Worm (Caenorhabditis elegans) whole organism, young adult: ENCODE measurements around the gene bre-5.

ENCODE experiments used
- B0035.1 ChIP-seq: sonication (generic microtip); optimal IDR thresholded peaks from 2 replicates; lab custom pipeline; 2016; ENCODE audit warnings: missing genetic modification characterization, mild to moderate bottlenecking, missing compliant biosample characterization, missing genotype, missing genetic modification reagents
- B0336.3 ChIP-seq: fragments of 200-800 bp; sonication (Bioruptor generic); IDR thresholded peaks from 2 replicates; pipeline ENCODE4 v1.3.6; 2022; ENCODE audit warnings: missing genetic modification characterization, missing compliant biosample characterization
- D2030.7 ChIP-seq: fragments of 200-800 bp; sonication (Bioruptor generic); IDR thresholded peaks from 2 replicates; pipeline ENCODE4 v1.3.6; 2022; ENCODE audit warnings: missing genetic modification reagents, missing genetic modification characterization, missing compliant biosample characterization
- F10E7.11 ChIP-seq: sonication (generic microtip); optimal IDR thresholded peaks from 2 replicates; lab custom pipeline; 2017; ENCODE audit warnings: mild to moderate bottlenecking, missing genetic modification characterization, moderate library complexity, missing compliant biosample characterization
- F33H1.4 ChIP-seq: fragments of 200-800 bp; sonication (Bioruptor generic); IDR thresholded peaks from 2 replicates; pipeline ENCODE4 v1.3.6; 2022; ENCODE audit warnings: missing genetic modification reagents, missing genetic modification characterization, missing compliant biosample characterization
- F57A8.1 ChIP-seq: fragments of 200-800 bp; sonication (Bioruptor generic); optimal IDR thresholded peaks from 2 replicates; lab custom pipeline; 2018; ENCODE audit warnings: mild to moderate bottlenecking, missing genetic modification characterization, moderate library complexity, missing compliant biosample characterization
- T07F8.4 ChIP-seq: sonication (generic microtip); optimal IDR thresholded peaks from 2 replicates; lab custom pipeline; 2016; ENCODE audit warnings: mild to moderate bottlenecking, missing genetic modification characterization, moderate library complexity, missing compliant biosample characterization
- T26A5.8 ChIP-seq: sonication (generic microtip); optimal IDR thresholded peaks from 2 replicates; lab custom pipeline; 2016; ENCODE audit warnings: missing genetic modification characterization, missing compliant biosample characterization
- Y67H2A.10 ChIP-seq: fragments of 200-800 bp; sonication (Bioruptor generic); conservative IDR thresholded peaks from 2 replicates; pipeline ENCODE4 v1.3.6; 2022; ENCODE audit warnings: missing genetic modification reagents, missing genetic modification characterization, missing compliant biosample characterization
- Y79H2A.3 ChIP-seq: fragments of 200-800 bp; sonication (Bioruptor generic); conservative IDR thresholded peaks from 2 replicates; pipeline ENCODE4 v1.3.6; 2022; ENCODE audit warnings: missing genetic modification reagents, missing genetic modification characterization, missing compliant biosample characterization
- ama-1 ChIP-seq, 3 experiments: fragments of 150-350 bp in 1 of 3; sonication (generic microtip) in 2 of 3; optimal IDR thresholded peaks; 2 replicates each; lab custom pipeline; 2014 to 2018; ENCODE audit warnings: missing biosample characterization in 2 of 3, missing genetic modification characterization in 2 of 3, missing genetic modification reagents in 2 of 3
- attf-3 ChIP-seq: fragments of 200-800 bp; sonication (Bioruptor generic); conservative IDR thresholded peaks from 2 replicates; pipeline ENCODE4 v1.3.6; 2022; ENCODE audit warnings: missing genetic modification reagents, missing genetic modification characterization, missing compliant biosample characterization
- cebp-1 ChIP-seq, 2 experiments: fragments of 200-800 bp in 1 of 2; sonication (Bioruptor generic) in 1 of 2; sonication (generic microtip) in 1 of 2; IDR thresholded peaks in 1 of 2; optimal IDR thresholded peaks in 1 of 2; 2 replicates each; pipeline versions ENCODE4 v1.3.6 to Lab custom; 2017 to 2022; ENCODE audit warnings: missing compliant biosample characterization in 2 of 2, missing genetic modification characterization in 2 of 2, mild to moderate bottlenecking in 1 of 2, missing genetic modification reagents in 1 of 2, moderate library complexity in 1 of 2
- ceh-40 ChIP-seq: fragments of 200-800 bp; sonication (Bioruptor generic); IDR thresholded peaks from 2 replicates; pipeline ENCODE4 v1.3.6; 2022; ENCODE audit warnings: missing genetic modification characterization, missing compliant biosample characterization
- die-1 ChIP-seq: sonication (generic microtip); optimal IDR thresholded peaks from 2 replicates; lab custom pipeline; 2016; ENCODE audit warnings: missing genotype, mild to moderate bottlenecking, missing genetic modification characterization, missing compliant biosample characterization
- dpff-1 ChIP-seq: sonication (generic microtip); optimal IDR thresholded peaks from 2 replicates; lab custom pipeline; 2017; ENCODE audit warnings: mild to moderate bottlenecking, missing genetic modification characterization, missing compliant biosample characterization
- dpl-1 ChIP-seq: fragments of 150-350 bp; optimal IDR thresholded peaks from 2 replicates; lab custom pipeline; 2014; ENCODE audit warnings: missing biosample characterization, missing genetic modification reagents, missing genetic modification characterization
- efl-1 ChIP-seq: fragments of 150-350 bp; optimal IDR thresholded peaks from 2 replicates; lab custom pipeline; 2014; ENCODE audit warnings: missing biosample characterization, missing genetic modification reagents, missing genetic modification characterization
- ekl-4 ChIP-seq: fragments of 200-800 bp; sonication (Bioruptor generic); IDR thresholded peaks from 2 replicates; pipeline ENCODE4 v1.3.6; 2022; ENCODE audit warnings: missing genetic modification reagents, missing genetic modification characterization, missing compliant biosample characterization
- fkh-3 ChIP-seq: sonication (generic microtip); optimal IDR thresholded peaks from 2 replicates; lab custom pipeline; 2016; ENCODE audit warnings: mild to moderate bottlenecking, missing genetic modification characterization, missing compliant biosample characterization
- gei-17 ChIP-seq: fragments of 200-800 bp; sonication (Bioruptor generic); optimal IDR thresholded peaks from 2 replicates; lab custom pipeline; 2018; ENCODE audit warnings: mild to moderate bottlenecking, missing genetic modification characterization, missing compliant biosample characterization
- let-526 ChIP-seq: fragments of 200-800 bp; sonication (Bioruptor generic); IDR thresholded peaks from 2 replicates; pipeline ENCODE4 v1.3.6; 2022; ENCODE audit warnings: missing genetic modification reagents, missing genetic modification characterization, missing compliant biosample characterization
- lin-26 ChIP-seq: fragments of 200-800 bp; sonication (Bioruptor generic); IDR thresholded peaks from 2 replicates; pipeline ENCODE4 v1.3.6; 2022; ENCODE audit warnings: missing genetic modification reagents, missing genetic modification characterization, missing compliant biosample characterization
- lin-54 ChIP-seq: fragments of 200-800 bp; sonication (Bioruptor generic); optimal IDR thresholded peaks from 2 replicates; lab custom pipeline; 2018; ENCODE audit warnings: mild to moderate bottlenecking, missing genetic modification characterization, missing compliant biosample characterization
- madf-10 ChIP-seq: sonication (generic microtip); optimal IDR thresholded peaks from 2 replicates; lab custom pipeline; 2016; ENCODE audit warnings: mild to moderate bottlenecking, missing genetic modification characterization, missing compliant biosample characterization
- madf-3 ChIP-seq: fragments of 200-800 bp; sonication (Bioruptor generic); IDR thresholded peaks from 2 replicates; pipeline ENCODE4 v1.3.6; 2022; ENCODE audit warnings: missing genetic modification reagents, missing genetic modification characterization, missing compliant biosample characterization
- madf-6 ChIP-seq: fragments of 200-800 bp; sonication (Bioruptor generic); IDR thresholded peaks from 2 replicates; pipeline ENCODE4 v1.3.6; 2022; ENCODE audit warnings: missing genetic modification reagents, missing genetic modification characterization, missing compliant biosample characterization
- madf-8 ChIP-seq: fragments of 200-800 bp; sonication (Bioruptor generic); conservative IDR thresholded peaks from 2 replicates; pipeline ENCODE4 v1.3.6; 2022; ENCODE audit warnings: missing genetic modification reagents, missing genetic modification characterization, missing compliant biosample characterization
- mcd-1 ChIP-seq: fragments of 200-800 bp; sonication (Bioruptor generic); IDR thresholded peaks from 2 replicates; pipeline ENCODE4 v1.3.6; 2022; ENCODE audit warnings: missing genetic modification reagents, missing genetic modification characterization, missing compliant biosample characterization
- mel-28 ChIP-seq: sonication (generic microtip); optimal IDR thresholded peaks from 2 replicates; lab custom pipeline; 2016; ENCODE audit warnings: borderline replicate concordance, mild to moderate bottlenecking, missing genetic modification characterization, missing compliant biosample characterization
- mxl-1 ChIP-seq: sonication (generic microtip); optimal IDR thresholded peaks from 2 replicates; lab custom pipeline; 2016; ENCODE audit warnings: missing genetic modification characterization, missing compliant biosample characterization
- nfyb-1 ChIP-seq: fragments of 200-800 bp; sonication (Bioruptor generic); IDR thresholded peaks from 2 replicates; pipeline ENCODE4 v1.3.6; 2022; ENCODE audit warnings: missing genetic modification reagents, missing genetic modification characterization, missing compliant biosample characterization
- nhr-120 ChIP-seq: fragments of 200-800 bp; sonication (Bioruptor generic); IDR thresholded peaks from 2 replicates; pipeline ENCODE4 v1.3.6; 2022; ENCODE audit warnings: missing genetic modification characterization, missing compliant biosample characterization
- nhr-27 ChIP-seq: fragments of 200-800 bp; sonication (Bioruptor generic); optimal IDR thresholded peaks from 2 replicates; lab custom pipeline; 2018; ENCODE audit warnings: mild to moderate bottlenecking, missing genetic modification characterization, moderate library complexity, missing compliant biosample characterization
- nhr-80 ChIP-seq: sonication (generic microtip); optimal IDR thresholded peaks from 2 replicates; lab custom pipeline; 2016; ENCODE audit warnings: missing genetic modification characterization, missing compliant biosample characterization
- rec-8 ChIP-seq, 2 experiments: sonication (generic microtip); optimal IDR thresholded peaks; 2 replicates each; lab custom pipeline; 2016; ENCODE audit warnings: mild to moderate bottlenecking in 2 of 2, missing genetic modification characterization in 2 of 2, missing genetic modification reagents in 2 of 2, missing genotype in 2 of 2, missing biosample characterization in 1 of 2, missing compliant biosample characterization in 1 of 2, moderate library complexity in 1 of 2
- repo-1 ChIP-seq: sonication (generic microtip); optimal IDR thresholded peaks from 2 replicates; lab custom pipeline; 2017; ENCODE audit warnings: mild to moderate bottlenecking, missing genetic modification characterization, missing compliant biosample characterization
- rpc-1 ChIP-seq, 2 experiments: fragments of 150-350 bp in 1 of 2; sonication (generic microtip) in 1 of 2; optimal IDR thresholded peaks; 2 replicates each; lab custom pipeline; 2014 to 2018; ENCODE audit warnings: missing biosample characterization in 1 of 2, missing genetic modification characterization in 1 of 2, missing genetic modification reagents in 1 of 2, missing genotype in 1 of 2
- sdz-38 ChIP-seq: sonication (generic microtip); optimal IDR thresholded peaks from 2 replicates; lab custom pipeline; 2016; ENCODE audit warnings: missing genotype, missing genetic modification characterization, missing compliant biosample characterization
- somi-1 ChIP-seq: fragments of 200-800 bp; sonication (Bioruptor generic); optimal IDR thresholded peaks from 2 replicates; lab custom pipeline; 2018; ENCODE audit warnings: mild to moderate bottlenecking, missing genetic modification characterization, missing compliant biosample characterization
- xnd-1 ChIP-seq: sonication (generic microtip); optimal IDR thresholded peaks from 2 replicates; lab custom pipeline; 2016; ENCODE audit warnings: missing genotype, missing genetic modification reagents, missing genetic modification characterization, missing compliant biosample characterization
- ztf-25 ChIP-seq: fragments of 200-800 bp; sonication (Bioruptor generic); IDR thresholded peaks from 2 replicates; pipeline ENCODE4 v1.3.6; 2022; ENCODE audit warnings: missing genetic modification reagents, missing genetic modification characterization, missing compliant biosample characterization
- ztf-26 ChIP-seq: sonication (generic microtip); optimal IDR thresholded peaks from 2 replicates; lab custom pipeline; 2017; ENCODE audit warnings: missing genetic modification characterization, missing compliant biosample characterization
- ztf-6 ChIP-seq: fragments of 200-800 bp; sonication (Bioruptor generic); IDR thresholded peaks from 2 replicates; pipeline ENCODE4 v1.3.6; 2022; ENCODE audit warnings: missing genetic modification reagents, missing genetic modification characterization, missing compliant biosample characterization

bre-5 gene

ce11 chrIV:12032383-12032782 is 18.6 kb downstream of the bre-5 start (continued):
- TF ChIP-seq fkh-3 (tag; lab: Kevin White, UChicago) = peak; percentile 52
- TF ChIP-seq nfyb-1 (GFP tag; lab: Robert Waterston, UW) = peak; percentile 76
- TF ChIP-seq ekl-4 (GFP tag; lab: Robert Waterston, UW) = peak; percentile 80
- peak; percentile 98 for TF ChIP-seq nhr-80 (tag; lab: Kevin White, UChicago)
- TF ChIP-seq let-526 (GFP tag; lab: Robert Waterston, UW) = 0 out of 2 replicates have a peak, but pooled peaks have one; percentile 22
- TF ChIP-seq nhr-27 (tag; lab: Kevin White, UChicago) = no peak
- no peak for TF ChIP-seq nhr-120
- TF ChIP-seq T26A5.8 (tag; lab: Kevin White, UChicago) = no peak
- no peak for TF ChIP-seq mxl-1 (tag; lab: Kevin White, UChicago)
- peak; percentile 80 for TF ChIP-seq madf-10 (tag; lab: Kevin White, UChicago)
- no peak for TF ChIP-seq mel-28 (tag; lab: Kevin White, UChicago)
- TF ChIP-seq gei-17 = peak; percentile 74
- no peak for TF ChIP-seq rec-8 (tag; optimal IDR thresholded peaks at IDR 0.05; lab: Kevin White, UChicago)
- TF ChIP-seq F33H1.4 (GFP tag; lab: Robert Waterston, UW) = no peak
- peak; percentile 12 for TF ChIP-seq T07F8.4 (tag; lab: Kevin White, UChicago)

- no peak for TF ChIP-seq ztf-25
- peak; percentile 73 for TF ChIP-seq efl-1 (GFP tag; lab: Kevin White, UChicago)
- no peak for TF ChIP-seq dpff-1
- peak; percentile 22; the same call in 1 of the 2 replicates for TF ChIP-seq D2030.7 (GFP tag; lab: Robert Waterston, UW)
- peak; percentile 36 for TF ChIP-seq madf-8
- TF ChIP-seq lin-54 (GFP tag; lab: Kevin White, UChicago) = peak; percentile 21
- peak; percentile 45 for TF ChIP-seq xnd-1 (tag; lab: Kevin White, UChicago)
- peak; percentile 78 for TF ChIP-seq madf-6
- TF ChIP-seq attf-3 (GFP tag; lab: Robert Waterston, UW) = no peak
Observed at ce11 chrIV:12031003-12031402, 20.0 kb downstream of the bre-5 start, which contains the start of the genes T12G3.6 and mrpl-51. T12G3.6 (minus strand) TSS chrIV:12031271. mrpl-51 (plus strand) TSS chrIV:12031324.

ce11 chrIV:12029722-12030182 is 21.3 kb downstream of the bre-5 start, which contains the start of gene T12G3.11:
T12G3.11 (minus strand) TSS chrIV:12029772.
- TF ChIP-seq Y79H2A.3 (no peak), F57A8.1 (no peak), mxl-1 (tag; lab: Kevin White, UChicago) (no peak), ztf-6 (GFP tag; lab: Robert Waterston, UW) (no peak), repo-1 (no peak), sdz-38 (tag; lab: Kevin White, UChicago) (no peak), somi-1 (GFP tag; lab: Kevin White, UChicago) (no peak), ztf-26 (tag; lab: Kevin White, UChicago) (no peak), ceh-40 (GFP tag; lab: Robert Waterston, UW) (no peak), ama-1 (optimal IDR thresholded peaks at IDR 0.05; lab: Kevin White, UChicago) (no peak), ama-1 (GFP tag; optimal IDR thresholded peaks at IDR 0.05; lab: Kevin White, UChicago) (no peak), nhr-80 (tag; lab: Kevin White, UChicago) (no peak), B0336.3 (GFP tag; lab: Robert Waterston, UW) (peak; percentile 29; the same call in 1 of the 2 replicates), efl-1 (GFP tag; lab: Kevin White, UChicago) (peak; percentile 28), madf-10 (tag; lab: Kevin White, UChicago) (no peak), cebp-1 (GFP tag; IDR thresholded peaks at IDR 0.05; lab: Robert Waterston, UW) (no peak), cebp-1 (tag; optimal IDR thresholded peaks at IDR 0.05; lab: Kevin White, UChicago) (peak; percentile 7), F10E7.11 (no peak), die-1 (no peak), madf-6 (0 out of 2 replicates have a peak, but pooled peaks have one; percentile 57), lin-26 (GFP tag; lab: Robert Waterston, UW) (no peak), rpc-1 (optimal IDR thresholded peaks at IDR 0.05; lab: Kevin White, UChicago) (no peak), rpc-1 (tag; optimal IDR thresholded peaks at IDR 0.05; lab: Kevin White, UChicago) (no peak), Y67H2A.10 (GFP tag; lab: Robert Waterston, UW) (no peak), lin-54 (GFP tag; lab: Kevin White, UChicago) (peak; percentile 38), madf-3 (GFP tag; lab: Robert Waterston, UW) (0 out of 2 replicates have a peak, but pooled peaks have one; percentile 61), B0035.1 (tag; lab: Kevin White, UChicago) (no peak), mcd-1 (GFP tag; lab: Robert Waterston, UW) (0 out of 2 replicates have a peak, but pooled peaks have one; percentile 8), dpl-1 (peak; percentile 27), nfyb-1 (GFP tag; lab: Robert Waterston, UW) (no peak)
